Worm (Caenorhabditis elegans) whole organism, L4 larva: Measurements from ENCODE around the gene C23F12.4.

Source experiments
- F26F4.8 ChIP-seq: fragments of 200-800 bp; sonication (Bioruptor generic); conservative IDR thresholded peaks from 2 replicates; pipeline ENCODE4 v1.3.6; 2022; ENCODE audit warnings: missing genetic modification characterization, missing compliant biosample characterization
- F37D6.2 ChIP-seq: sonication (generic microtip); optimal IDR thresholded peaks from 2 replicates; lab custom pipeline; 2016; ENCODE audit warnings: mild to moderate bottlenecking, missing genetic modification characterization, missing compliant biosample characterization
- R02D3.7 ChIP-seq: fragments of 150-350 bp; sonication (generic microtip); optimal IDR thresholded peaks from 3 replicates; lab custom pipeline; 2014; ENCODE audit warnings: missing biosample characterization, missing genetic modification characterization
- T20F7.1 ChIP-seq: fragments of 200-800 bp; sonication (Bioruptor generic); optimal IDR thresholded peaks from 2 replicates; lab custom pipeline; 2018; ENCODE audit warnings: mild to moderate bottlenecking, missing genetic modification characterization, missing compliant biosample characterization
- Y75B8A.6 ChIP-seq: fragments of 200-800 bp; sonication (Bioruptor generic); IDR thresholded peaks from 2 replicates; pipeline ENCODE4 v1.3.6; 2022; ENCODE audit warnings: missing genetic modification reagents, missing genetic modification characterization, missing compliant biosample characterization
- ZK337.2 ChIP-seq: fragments of 200-800 bp; sonication (Bioruptor generic); IDR thresholded peaks from 2 replicates; pipeline ENCODE4 v1.3.6; 2022; ENCODE audit warnings: missing genetic modification reagents, missing genetic modification characterization, missing compliant biosample characterization
- aha-1 ChIP-seq: fragments of 150-350 bp; peaks from one replicate; lab custom pipeline; 2014; ENCODE audit warnings: missing biosample characterization, missing genetic modification characterization
- ceh-32 ChIP-seq: sonication (generic microtip); optimal IDR thresholded peaks from 2 replicates; lab custom pipeline; 2016; ENCODE audit warnings: mild to moderate bottlenecking, missing genetic modification characterization, missing compliant biosample characterization; ENCODE audit not compliant: poor library complexity
- ceh-82 ChIP-seq: sonication (generic microtip); optimal IDR thresholded peaks from 2 replicates; lab custom pipeline; 2017; ENCODE audit warnings: missing biosample characterization, missing genetic modification characterization
- cey-2 ChIP-seq: sonication (generic microtip); optimal IDR thresholded peaks from 3 replicates; lab custom pipeline; 2017; ENCODE audit warnings: missing genetic modification characterization, mild to moderate bottlenecking, missing compliant biosample characterization, antibody characterized with exemption, borderline replicate concordance; ENCODE audit not compliant: insufficient read depth
- daf-12 ChIP-seq: fragments of 150-350 bp; optimal IDR thresholded peaks from 2 replicates; lab custom pipeline; 2014; ENCODE audit warnings: missing biosample characterization, missing genetic modification reagents, missing genetic modification characterization
- dmd-6 ChIP-seq: fragments of 200-800 bp; sonication (Bioruptor generic); IDR thresholded peaks from 2 replicates; pipeline ENCODE4 v1.3.6; 2022; ENCODE audit warnings: missing genetic modification reagents, missing genetic modification characterization, missing compliant biosample characterization
- duxl-1 ChIP-seq: sonication (generic microtip); optimal IDR thresholded peaks from 2 replicates; lab custom pipeline; 2016; ENCODE audit warnings: mild to moderate bottlenecking, missing genetic modification characterization, moderate library complexity, missing compliant biosample characterization; ENCODE audit not compliant: poor library complexity
- egl-43 ChIP-seq: fragments of 200-800 bp; sonication (Bioruptor generic); IDR thresholded peaks from 2 replicates; pipeline ENCODE4 v1.3.6; 2022; ENCODE audit warnings: missing genetic modification reagents, missing genetic modification characterization, missing compliant biosample characterization
- fkh-10 ChIP-seq: fragments of 150-350 bp; optimal IDR thresholded peaks from 2 replicates; lab custom pipeline; 2014; ENCODE audit warnings: missing biosample characterization, missing genetic modification reagents, missing genetic modification characterization
- hlh-30 ChIP-seq: sonication (generic microtip); optimal IDR thresholded peaks from 2 replicates; lab custom pipeline; 2017; ENCODE audit warnings: antibody characterized with exemption, mild to moderate bottlenecking, missing genetic modification characterization, missing compliant biosample characterization; ENCODE audit not compliant: insufficient read depth
- jun-1 ChIP-seq: fragments of 150-350 bp; optimal IDR thresholded peaks from 2 replicates; lab custom pipeline; 2014; ENCODE audit warnings: missing biosample characterization, missing genetic modification reagents, missing genetic modification characterization
- lin-38 ChIP-seq: fragments of 200-800 bp; sonication (Bioruptor generic); IDR thresholded peaks from 2 replicates; pipeline ENCODE4 v1.3.6; 2022; ENCODE audit warnings: missing genetic modification reagents, missing genetic modification characterization, missing compliant biosample characterization
- lir-3 ChIP-seq: sonication (generic microtip); optimal IDR thresholded peaks from 2 replicates; lab custom pipeline; 2016; ENCODE audit warnings: mild to moderate bottlenecking, missing genetic modification characterization, missing compliant biosample characterization
- mdl-1 ChIP-seq, 2 experiments: fragments of 150-350 bp in 1 of 2; sonication (generic microtip) in 1 of 2; optimal IDR thresholded peaks; 2 replicates each; lab custom pipeline; 2014 to 2017; ENCODE audit warnings: missing biosample characterization in 2 of 2, missing genetic modification characterization in 2 of 2
- mdt-29 ChIP-seq: fragments of 200-800 bp; sonication (Bioruptor generic); IDR thresholded peaks from 2 replicates; pipeline ENCODE4 v1.3.6; 2022; ENCODE audit warnings: missing genetic modification reagents, missing genetic modification characterization, missing compliant biosample characterization
- mes-2 ChIP-seq: sonication (generic microtip); optimal IDR thresholded peaks from 2 replicates; lab custom pipeline; 2016; ENCODE audit warnings: missing genotype, mild to moderate bottlenecking, missing genetic modification characterization, missing compliant biosample characterization; ENCODE audit not compliant: poor library complexity, severe bottlenecking
- mxl-2 ChIP-seq: fragments of 200-800 bp; sonication (Bioruptor generic); conservative IDR thresholded peaks from 2 replicates; pipeline ENCODE4 v1.3.6; 2022; ENCODE audit warnings: missing genetic modification reagents, missing genetic modification characterization, missing compliant biosample characterization
- nhr-102 ChIP-seq: sonication (generic microtip); optimal IDR thresholded peaks from 2 replicates; lab custom pipeline; 2016; ENCODE audit warnings: mild to moderate bottlenecking, missing genetic modification characterization, moderate library complexity, missing compliant biosample characterization
- nhr-28 ChIP-seq: fragments of 150-350 bp; optimal IDR thresholded peaks from 2 replicates; lab custom pipeline; 2014; ENCODE audit warnings: missing biosample characterization, missing genetic modification characterization
- nhr-6 ChIP-seq: fragments of 150-350 bp; optimal IDR thresholded peaks from 2 replicates; lab custom pipeline; 2014; ENCODE audit warnings: missing biosample characterization, missing genetic modification characterization
- nhr-77 ChIP-seq: fragments of 150-350 bp; optimal IDR thresholded peaks from 2 replicates; lab custom pipeline; 2014; ENCODE audit warnings: missing biosample characterization, missing genetic modification characterization
- pha-4 ChIP-seq, 2 experiments: fragments of 150-350 bp in 1 of 2; fragments of 200-800 bp in 1 of 2; sonication (Bioruptor generic) in 1 of 2; IDR thresholded peaks in 1 of 2; optimal IDR thresholded peaks in 1 of 2; 2 replicates each; pipeline versions ENCODE4 v1.3.6 to Lab custom; 2014 to 2022; ENCODE audit warnings: missing genetic modification characterization in 2 of 2, missing genetic modification reagents in 2 of 2, missing biosample characterization in 1 of 2, missing compliant biosample characterization in 1 of 2
- php-3 ChIP-seq: fragments of 200-800 bp; sonication (Bioruptor generic); IDR thresholded peaks from 2 replicates; pipeline ENCODE4 v1.3.6; 2022; ENCODE audit warnings: missing genetic modification reagents, missing genetic modification characterization, missing compliant biosample characterization
- rbr-2 ChIP-seq: sonication (generic microtip); optimal IDR thresholded peaks from 2 replicates; lab custom pipeline; 2016; ENCODE audit warnings: missing genotype, missing genetic modification characterization, missing compliant biosample characterization
- saeg-2 ChIP-seq: fragments of 200-800 bp; sonication (Bioruptor generic); IDR thresholded peaks from 2 replicates; pipeline ENCODE4 v1.3.6; 2022; ENCODE audit warnings: missing genetic modification reagents, missing genetic modification characterization, missing compliant biosample characterization
- snpc-4 ChIP-seq: fragments of 150-350 bp; optimal IDR thresholded peaks from 2 replicates; lab custom pipeline; 2014; ENCODE audit warnings: missing biosample characterization, missing genetic modification characterization
- spr-1 ChIP-seq: sonication (generic microtip); optimal IDR thresholded peaks from 2 replicates; lab custom pipeline; 2016; ENCODE audit warnings: mild to moderate bottlenecking, missing genetic modification characterization, missing compliant biosample characterization
- tag-97 ChIP-seq: fragments of 200-800 bp; sonication (Bioruptor generic); IDR thresholded peaks from 2 replicates; pipeline ENCODE4 v1.3.6; 2022; ENCODE audit warnings: missing genetic modification characterization, missing compliant biosample characterization
- unc-130 ChIP-seq: sonication (generic microtip); optimal IDR thresholded peaks from 2 replicates; lab custom pipeline; 2016; ENCODE audit warnings: missing genetic modification reagents, missing genetic modification characterization, missing compliant biosample characterization
- unc-62 ChIP-seq, 3 experiments: fragments of 150-350 bp in 1 of 3; sonication (generic microtip); optimal IDR thresholded peaks in 2 of 3; peaks in 1 of 3; 1 replicate in 1 of 3; 2 replicates in 2 of 3; lab custom pipeline; 2014 to 2017; ENCODE audit warnings: missing biosample characterization in 3 of 3, missing genetic modification characterization in 3 of 3, missing genetic modification reagents in 3 of 3, missing genotype in 1 of 3
- ztf-11 ChIP-seq: fragments of 150-350 bp; optimal IDR thresholded peaks from 2 replicates; lab custom pipeline; 2014; ENCODE audit warnings: missing biosample characterization, missing genetic modification characterization
- ztf-7 ChIP-seq: fragments of 150-350 bp; optimal IDR thresholded peaks from 2 replicates; lab custom pipeline; 2014; ENCODE audit warnings: missing biosample characterization, missing genetic modification characterization

Gene C23F12.4

DNA sequence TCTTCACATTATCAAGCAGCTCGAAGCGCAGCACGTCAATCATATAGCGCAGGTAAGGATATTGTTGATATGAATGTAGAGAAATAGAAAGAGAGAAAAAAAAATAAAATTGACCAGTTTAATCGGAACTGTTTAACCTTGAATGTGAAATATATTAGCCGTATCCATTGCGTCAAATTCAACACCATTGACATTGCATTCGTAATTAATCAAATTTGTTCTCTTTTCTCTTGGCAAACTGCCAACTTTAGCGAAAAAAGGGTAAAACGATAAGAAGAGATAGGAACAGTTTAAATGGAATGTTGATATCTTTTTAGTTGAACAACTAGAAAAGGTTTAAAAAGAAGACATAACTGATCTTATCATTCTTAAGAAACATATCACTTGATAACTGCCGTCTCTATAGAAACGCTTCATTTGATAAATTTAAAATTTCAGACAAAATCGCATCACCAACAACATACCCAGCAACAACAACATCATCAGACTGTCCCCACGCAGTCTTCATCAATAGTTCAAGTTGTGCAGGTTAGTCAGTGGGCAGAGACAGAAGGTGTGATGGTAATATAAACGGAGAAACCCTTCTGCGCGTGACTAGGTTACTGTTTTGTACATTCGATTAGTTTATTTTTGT, 16.6 kb downstream of the C23F12.4 start (continued):
- TF ChIP-seq snpc-4 (tag; lab: Kevin White, UChicago) (no peak), lir-3 (tag; lab: Kevin White, UChicago) (no peak), mdl-1 (tag; optimal IDR thresholded peaks at IDR 0.05; lab: Kevin White, UChicago) (no peak), nhr-77 (tag; lab: Kevin White, UChicago) (no peak), nhr-28 (tag; lab: Kevin White, UChicago) (peak; percentile 63), unc-62 (GFP tag; optimal IDR thresholded peaks at IDR 0.05 in 1 of 2; lab: Kevin White, UChicago) (peak in 1 of 2 experiments; percentile 80), unc-62 (tag; optimal IDR thresholded peaks at IDR 0.05; lab: Kevin White, UChicago) (no peak), ceh-82 (tag; lab: Kevin White, UChicago) (no peak), ztf-7 (tag; lab: Kevin White, UChicago) (no peak), ztf-11 (tag; lab: Kevin White, UChicago) (no peak), spr-1 (tag; lab: Kevin White, UChicago) (no peak), F37D6.2 (tag; lab: Kevin White, UChicago) (no peak), mdt-29 (GFP tag; lab: Robert Waterston, UW) (no peak), nhr-102 (tag; lab: Kevin White, UChicago) (no peak), aha-1 (tag; lab: Kevin White, UChicago) (peak; percentile 79), mes-2 (tag; lab: Kevin White, UChicago) (no peak), saeg-2 (GFP tag; lab: Robert Waterston, UW) (no peak)

DNA sequence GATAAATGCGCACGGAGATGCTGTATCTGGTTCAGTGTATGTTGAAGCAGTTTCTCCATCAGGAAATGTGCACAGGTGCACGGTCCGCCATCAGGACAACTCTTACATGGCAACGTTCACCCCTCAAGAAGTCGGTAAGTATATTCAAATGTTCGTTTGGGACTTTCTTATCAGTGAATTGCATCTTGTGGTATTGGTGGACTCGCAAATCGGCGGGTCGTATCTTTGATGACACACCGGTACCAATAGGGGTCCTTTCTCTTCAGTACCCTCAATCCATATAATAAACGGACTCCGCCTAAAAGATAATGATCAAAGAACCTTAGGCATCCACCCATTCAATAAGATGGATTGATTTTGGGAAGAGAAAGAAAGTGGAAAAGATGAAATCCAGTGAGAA, 18.8 kb downstream of the C23F12.4 start:
- no peak for TF ChIP-seq tag-97 (GFP tag; lab: Robert Waterston, UW)
- TF ChIP-seq ZK337.2: no peak
- TF ChIP-seq ceh-82 (tag; lab: Kevin White, UChicago): no peak
- TF ChIP-seq snpc-4 (tag; lab: Kevin White, UChicago): no peak
- no peak for TF ChIP-seq lin-38 (GFP tag; lab: Robert Waterston, UW)
- no peak for TF ChIP-seq ztf-7 (tag; lab: Kevin White, UChicago)
- no peak for TF ChIP-seq unc-62 (GFP tag; optimal IDR thresholded peaks at IDR 0.05 in 1 of 2; lab: Kevin White, UChicago)
- TF ChIP-seq unc-62 (tag; optimal IDR thresholded peaks at IDR 0.05; lab: Kevin White, UChicago): no peak
- no peak for TF ChIP-seq rbr-2 (tag; lab: Kevin White, UChicago)
- TF ChIP-seq egl-43: no peak
- no peak for TF ChIP-seq unc-130

DNA sequence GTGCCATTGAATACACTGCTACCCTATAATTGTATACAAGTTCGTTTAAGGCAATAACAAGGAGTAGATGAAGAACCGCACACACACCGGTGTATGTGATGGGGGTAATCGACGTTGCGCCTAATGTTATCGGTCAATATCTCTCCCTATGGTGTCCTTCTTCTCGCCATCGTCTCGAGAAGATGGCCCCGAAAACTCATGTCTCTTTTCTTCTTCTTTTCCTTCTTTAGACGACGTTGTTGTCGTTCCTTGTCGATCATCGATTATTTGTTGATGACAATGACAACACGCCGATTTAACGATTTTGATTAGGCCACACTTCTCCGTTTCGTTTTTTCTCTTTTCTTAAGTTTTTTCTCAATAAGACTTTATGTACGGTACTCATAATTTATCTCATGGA, 22.0 kb downstream of the C23F12.4 start:
- TF ChIP-seq unc-62 (GFP tag; optimal IDR thresholded peaks at IDR 0.05 in 1 of 2; lab: Kevin White, UChicago) (peak in 1 of 2 experiments; percentile 33), unc-62 (tag; optimal IDR thresholded peaks at IDR 0.05; lab: Kevin White, UChicago) (no peak), nhr-6 (tag; lab: Kevin White, UChicago) (no peak), hlh-30 (tag; lab: Kevin White, UChicago) (peak; percentile 44), aha-1 (tag; lab: Kevin White, UChicago) (peak; percentile 38)

ce11 chrX:9410747-9411146, 23.6 kb downstream of the C23F12.4 start:
- TF ChIP-seq jun-1 (tag; lab: Kevin White, UChicago) (no peak), F26F4.8 (GFP tag; lab: Robert Waterston, UW) (no peak), R02D3.7 (no peak), nhr-28 (tag; lab: Kevin White, UChicago) (peak; percentile 5)

- no peak for TF ChIP-seq dmd-6 (GFP tag; lab: Robert Waterston, UW)
- TF ChIP-seq duxl-1: no peak
- TF ChIP-seq lin-38 (GFP tag; lab: Robert Waterston, UW): no peak
- no peak for TF ChIP-seq daf-12
- TF ChIP-seq mdl-1 (tag; optimal IDR thresholded peaks at IDR 0.05; lab: Kevin White, UChicago): no peak
- no peak for TF ChIP-seq saeg-2 (GFP tag; lab: Robert Waterston, UW)
- no peak for TF ChIP-seq T20F7.1 (GFP tag; lab: Kevin White, UChicago)
- TF ChIP-seq Y75B8A.6 (GFP tag; lab: Robert Waterston, UW): no peak
- TF ChIP-seq ceh-32: no peak
- no peak for TF ChIP-seq snpc-4 (tag; lab: Kevin White, UChicago)
- TF ChIP-seq unc-130: no peak
- TF ChIP-seq mxl-2 (GFP tag; lab: Robert Waterston, UW): no peak
- no peak for TF ChIP-seq pha-4 (GFP tag; IDR thresholded peaks at IDR 0.05; lab: Robert Waterston, UW)
- TF ChIP-seq pha-4 (tag; optimal IDR thresholded peaks at IDR 0.05; lab: Kevin White, UChicago): no peak
- TF ChIP-seq cey-2 (tag; lab: Kevin White, UChicago): no peak
- no peak for TF ChIP-seq jun-1 (tag; lab: Kevin White, UChicago)
- TF ChIP-seq R02D3.7: no peak
- no peak for TF ChIP-seq php-3
- no peak for TF ChIP-seq fkh-10 (GFP tag; lab: Kevin White, UChicago)
- no peak for TF ChIP-seq ceh-82 (tag; lab: Kevin White, UChicago)
- TF ChIP-seq, all 104 proteins: peak for 0
Measured at ce11 chrX:9411675-9412074, 24.5 kb downstream of the C23F12.4 start.
